Worm (Caenorhabditis elegans) whole organism, young adult: ENCODE data around the gene mpk-1.
A peak's percentile ranks its signal among the peaks of the same experiment; 100 is the strongest.

Experiments used
- B0035.1 ChIP-seq: sonication (generic microtip); optimal IDR thresholded peaks from 2 replicates; lab custom pipeline; 2016; ENCODE audit warnings: missing genetic modification characterization, mild to moderate bottlenecking, missing compliant biosample characterization, missing genotype, missing genetic modification reagents
- F22D6.2 ChIP-seq: sonication (generic microtip); optimal IDR thresholded peaks from 2 replicates; lab custom pipeline; 2016; ENCODE audit warnings: mild to moderate bottlenecking, missing genetic modification characterization, missing compliant biosample characterization
- F23B12.7 ChIP-seq: sonication (generic microtip); optimal IDR thresholded peaks from 2 replicates; lab custom pipeline; 2017; ENCODE audit warnings: missing genetic modification characterization, mild to moderate bottlenecking, missing compliant biosample characterization, antibody characterized with exemption, moderate library complexity; ENCODE audit not compliant: insufficient read depth
- F37B4.10 ChIP-seq: fragments of 200-800 bp; sonication (Bioruptor generic); IDR thresholded peaks from 2 replicates; pipeline ENCODE4 v1.3.6; 2022; ENCODE audit warnings: missing genetic modification characterization, missing compliant biosample characterization
- K12H6.12 ChIP-seq: fragments of 200-800 bp; sonication (Bioruptor generic); optimal IDR thresholded peaks from 2 replicates; lab custom pipeline; 2018; ENCODE audit warnings: mild to moderate bottlenecking, missing genetic modification characterization, missing compliant biosample characterization
- T26A5.8 ChIP-seq: sonication (generic microtip); optimal IDR thresholded peaks from 2 replicates; lab custom pipeline; 2016; ENCODE audit warnings: missing genetic modification characterization, missing compliant biosample characterization
- Y67H2A.10 ChIP-seq: fragments of 200-800 bp; sonication (Bioruptor generic); conservative IDR thresholded peaks from 2 replicates; pipeline ENCODE4 v1.3.6; 2022; ENCODE audit warnings: missing genetic modification reagents, missing genetic modification characterization, missing compliant biosample characterization
- Y79H2A.3 ChIP-seq: fragments of 200-800 bp; sonication (Bioruptor generic); conservative IDR thresholded peaks from 2 replicates; pipeline ENCODE4 v1.3.6; 2022; ENCODE audit warnings: missing genetic modification reagents, missing genetic modification characterization, missing compliant biosample characterization
- ama-1 ChIP-seq, 3 experiments: fragments of 150-350 bp in 1 of 3; sonication (generic microtip) in 2 of 3; optimal IDR thresholded peaks; 2 replicates each; lab custom pipeline; 2014 to 2018; ENCODE audit warnings: missing biosample characterization in 2 of 3, missing genetic modification characterization in 2 of 3, missing genetic modification reagents in 2 of 3
- bed-1 ChIP-seq: fragments of 200-800 bp; sonication (Bioruptor generic); IDR thresholded peaks from 2 replicates; pipeline ENCODE4 v1.3.6; 2022; ENCODE audit warnings: missing genetic modification reagents, missing genetic modification characterization, missing compliant biosample characterization
- bed-2 ChIP-seq: fragments of 200-800 bp; sonication (Bioruptor generic); IDR thresholded peaks from 2 replicates; pipeline ENCODE4 v1.3.6; 2022; ENCODE audit warnings: missing genetic modification reagents, missing genetic modification characterization, missing compliant biosample characterization
- cebp-2 ChIP-seq: fragments of 200-800 bp; sonication (Bioruptor generic); IDR thresholded peaks from 2 replicates; pipeline ENCODE4 v1.3.6; 2022; ENCODE audit warnings: missing genetic modification characterization, missing compliant biosample characterization
- ceh-27 ChIP-seq: fragments of 200-800 bp; sonication (Bioruptor generic); optimal IDR thresholded peaks from 2 replicates; lab custom pipeline; 2018; ENCODE audit warnings: mild to moderate bottlenecking, missing genetic modification characterization, moderate library complexity, missing compliant biosample characterization
- chd-7 ChIP-seq: sonication (generic microtip); optimal IDR thresholded peaks from 2 replicates; lab custom pipeline; 2016; ENCODE audit warnings: mild to moderate bottlenecking, missing genetic modification characterization, moderate library complexity, missing compliant biosample characterization
- ets-4 ChIP-seq: fragments of 200-800 bp; sonication (Bioruptor generic); optimal IDR thresholded peaks from 2 replicates; lab custom pipeline; 2018; ENCODE audit warnings: mild to moderate bottlenecking, missing genetic modification characterization, missing compliant biosample characterization
- hlh-12 ChIP-seq: sonication (generic microtip); optimal IDR thresholded peaks from 2 replicates; lab custom pipeline; 2016; ENCODE audit warnings: missing genetic modification characterization, missing compliant biosample characterization
- hmg-1.2 ChIP-seq: fragments of 200-800 bp; sonication (Bioruptor generic); IDR thresholded peaks from 2 replicates; pipeline ENCODE4 v1.3.6; 2022; ENCODE audit warnings: missing genetic modification reagents, missing genetic modification characterization, missing compliant biosample characterization
- hrde-1 ChIP-seq: sonication (generic microtip); optimal IDR thresholded peaks from 2 replicates; lab custom pipeline; 2016; ENCODE audit warnings: missing genetic modification characterization, mild to moderate bottlenecking, missing compliant biosample characterization, moderate library complexity, missing genotype, missing genetic modification reagents, borderline replicate concordance
- hsf-1 ChIP-seq: fragments of 200-800 bp; sonication (Bioruptor generic); IDR thresholded peaks from 2 replicates; pipeline ENCODE4 v1.3.6; 2022; ENCODE audit warnings: missing genetic modification reagents, missing genetic modification characterization, missing compliant biosample characterization
- let-526 ChIP-seq: fragments of 200-800 bp; sonication (Bioruptor generic); IDR thresholded peaks from 2 replicates; pipeline ENCODE4 v1.3.6; 2022; ENCODE audit warnings: missing genetic modification reagents, missing genetic modification characterization, missing compliant biosample characterization
- lin-26 ChIP-seq: fragments of 200-800 bp; sonication (Bioruptor generic); IDR thresholded peaks from 2 replicates; pipeline ENCODE4 v1.3.6; 2022; ENCODE audit warnings: missing genetic modification reagents, missing genetic modification characterization, missing compliant biosample characterization
- lsy-27 ChIP-seq: sonication (generic microtip); optimal IDR thresholded peaks from 2 replicates; lab custom pipeline; 2017; ENCODE audit warnings: missing genetic modification characterization, mild to moderate bottlenecking, missing compliant biosample characterization, antibody characterized with exemption, missing genotype, borderline replicate concordance; ENCODE audit not compliant: insufficient read depth
- madf-8 ChIP-seq: fragments of 200-800 bp; sonication (Bioruptor generic); conservative IDR thresholded peaks from 2 replicates; pipeline ENCODE4 v1.3.6; 2022; ENCODE audit warnings: missing genetic modification reagents, missing genetic modification characterization, missing compliant biosample characterization
- mes-4 ChIP-seq: sonication (generic microtip); optimal IDR thresholded peaks from 2 replicates; lab custom pipeline; 2016; ENCODE audit warnings: missing genotype, missing genetic modification characterization, missing compliant biosample characterization
- nfya-1 ChIP-seq: sonication (generic microtip); optimal IDR thresholded peaks from 2 replicates; lab custom pipeline; 2017; ENCODE audit warnings: antibody characterized with exemption, missing compliant biosample characterization, missing genetic modification characterization, borderline replicate concordance; ENCODE audit not compliant: insufficient read depth
- rcor-1 ChIP-seq: fragments of 200-800 bp; sonication (Bioruptor generic); IDR thresholded peaks from 2 replicates; pipeline ENCODE4 v1.3.6; 2022; ENCODE audit warnings: missing genetic modification reagents, missing genetic modification characterization, missing compliant biosample characterization
- rpc-1 ChIP-seq, 2 experiments: fragments of 150-350 bp in 1 of 2; sonication (generic microtip) in 1 of 2; optimal IDR thresholded peaks; 2 replicates each; lab custom pipeline; 2014 to 2018; ENCODE audit warnings: missing biosample characterization in 1 of 2, missing genetic modification characterization in 1 of 2, missing genetic modification reagents in 1 of 2, missing genotype in 1 of 2
- sea-2 ChIP-seq: fragments of 200-800 bp; sonication (Bioruptor generic); IDR thresholded peaks from 2 replicates; pipeline ENCODE4 v1.3.6; 2022; ENCODE audit warnings: missing genetic modification characterization, missing compliant biosample characterization
- snpc-1.1 ChIP-seq: sonication (generic microtip); optimal IDR thresholded peaks from 2 replicates; lab custom pipeline; 2017; ENCODE audit warnings: missing genetic modification characterization, mild to moderate bottlenecking, missing compliant biosample characterization, antibody characterized with exemption, moderate library complexity, missing genotype, missing genetic modification reagents; ENCODE audit not compliant: insufficient read depth
- snpc-4 ChIP-seq, 5 experiments: fragments of 150-350 bp in 1 of 5; sonication (generic microtip) in 4 of 5; optimal IDR thresholded peaks; 2 replicates each; lab custom pipeline; 2014 to 2018; ENCODE audit warnings: missing genetic modification characterization in 5 of 5, missing biosample characterization in 3 of 5, antibody characterized with exemption in 2 of 5, mild to moderate bottlenecking in 2 of 5, missing compliant biosample characterization in 2 of 5, missing genotype in 2 of 5, moderate library complexity in 2 of 5, missing genetic modification reagents in 1 of 5
- sptf-2 ChIP-seq: fragments of 200-800 bp; sonication (Bioruptor generic); optimal IDR thresholded peaks from 2 replicates; lab custom pipeline; 2018; ENCODE audit warnings: mild to moderate bottlenecking, missing genetic modification characterization, missing compliant biosample characterization
- tlf-1 ChIP-seq: fragments of 200-800 bp; sonication (Bioruptor generic); optimal IDR thresholded peaks from 2 replicates; lab custom pipeline; 2018; ENCODE audit warnings: mild to moderate bottlenecking, missing genetic modification characterization, missing compliant biosample characterization
- unc-130 ChIP-seq: sonication (generic microtip); optimal IDR thresholded peaks from 2 replicates; lab custom pipeline; 2016; ENCODE audit warnings: missing genetic modification reagents, missing genetic modification characterization, missing compliant biosample characterization
- zim-3 ChIP-seq: sonication (generic microtip); optimal IDR thresholded peaks from 2 replicates; lab custom pipeline; 2017; ENCODE audit warnings: mild to moderate bottlenecking, missing genetic modification characterization, moderate library complexity, missing compliant biosample characterization
- ztf-18 ChIP-seq: sonication (generic microtip); optimal IDR thresholded peaks from 2 replicates; lab custom pipeline; 2016; ENCODE audit warnings: missing genotype, mild to moderate bottlenecking, missing genetic modification characterization, missing compliant biosample characterization

The mpk-1 gene

ce11 chrIII:4195306-4196008, 32.5 kb downstream of the mpk-1 start (continued):
- TF ChIP-seq zim-3 (tag; lab: Kevin White, UChicago) (peak; percentile 74), hrde-1 (tag; lab: Kevin White, UChicago) (no peak), snpc-1.1 (tag; lab: Kevin White, UChicago) (no peak), F37B4.10 (GFP tag; lab: Robert Waterston, UW) (no peak), rcor-1 (GFP tag; lab: Robert Waterston, UW) (no peak), K12H6.12 (tag; lab: Kevin White, UChicago) (peak; percentile 39), hsf-1 (peak; percentile 30; the same call in 1 of the 2 replicates), Y79H2A.3 (GFP tag; lab: Robert Waterston, UW) (no peak), lin-26 (peak; percentile 41; the same call in 1 of the 2 replicates), chd-7 (tag; lab: Kevin White, UChicago) (peak; percentile 79), B0035.1 (tag; lab: Kevin White, UChicago) (no peak), ceh-27 (peak; percentile 42), madf-8 (GFP tag; lab: Robert Waterston, UW) (no peak), lsy-27 (tag; lab: Kevin White, UChicago) (no peak), Y67H2A.10 (GFP tag; lab: Robert Waterston, UW) (no peak), rpc-1 (optimal IDR thresholded peaks at IDR 0.05; lab: Kevin White, UChicago) (no peak), rpc-1 (tag; optimal IDR thresholded peaks at IDR 0.05; lab: Kevin White, UChicago) (no peak), ets-4 (GFP tag; lab: Kevin White, UChicago) (peak; percentile 11), ztf-18 (tag; lab: Kevin White, UChicago) (no peak), nfya-1 (tag; lab: Kevin White, UChicago) (no peak), F22D6.2 (no peak), F23B12.7 (tag; lab: Kevin White, UChicago) (no peak), ama-1 (optimal IDR thresholded peaks at IDR 0.05; lab: Kevin White, UChicago) (peak; percentile 96), ama-1 (GFP tag; optimal IDR thresholded peaks at IDR 0.05; lab: Kevin White, UChicago) (peak in 1 of 2 experiments; percentile 68), let-526 (GFP tag; lab: Robert Waterston, UW) (0 out of 2 replicates have a peak, but pooled peaks have one; percentile 49), mes-4 (tag; lab: Kevin White, UChicago) (no peak), sptf-2 (no peak), snpc-4 (GFP tag; optimal IDR thresholded peaks at IDR 0.05; lab: Kevin White, UChicago) (no peak), snpc-4 (tag; optimal IDR thresholded peaks at IDR 0.05; lab: Kevin White, UChicago) (peak in 2 of 4 experiments; percentile 42 to 47), unc-130 (GFP tag; lab: Kevin White, UChicago) (no peak), sea-2 (GFP tag; lab: Robert Waterston, UW) (no peak), T26A5.8 (tag; lab: Kevin White, UChicago) (no peak), hlh-12 (no peak)

- TF ChIP-seq bed-2: no peak
- 0 out of 2 replicates have a peak, but pooled peaks have one; percentile 57 for TF ChIP-seq cebp-2 (GFP tag; lab: Robert Waterston, UW)
- no peak for TF ChIP-seq ama-1 (optimal IDR thresholded peaks at IDR 0.05; lab: Kevin White, UChicago)
- TF ChIP-seq ama-1 (GFP tag; optimal IDR thresholded peaks at IDR 0.05; lab: Kevin White, UChicago): peak in 1 of 2 experiments; percentile 66
- no peak for TF ChIP-seq bed-1 (GFP tag; lab: Robert Waterston, UW)
- 0 out of 2 replicates have a peak, but pooled peaks have one; percentile 11 for TF ChIP-seq hmg-1.2 (GFP tag; lab: Robert Waterston, UW)
- TF ChIP-seq tlf-1: peak; percentile 13
These were observed 33.4 kb downstream of the mpk-1 start for ce11 chrIII:4194349-4195110.
